Worm (Caenorhabditis elegans) whole organism, L1 larva: ENCODE measurements around the gene srh-33.

Source experiments
- C16A3.4 ChIP-seq: fragments of 150-350 bp; optimal IDR thresholded peaks from 2 replicates; lab custom pipeline; 2014; ENCODE audit warnings: missing biosample characterization, missing genetic modification characterization
- C34B4.2 ChIP-seq: sonication (generic microtip); optimal IDR thresholded peaks from 2 replicates; lab custom pipeline; 2017; ENCODE audit warnings: mild to moderate bottlenecking, missing genetic modification characterization, missing compliant biosample characterization
- F16B12.6 ChIP-seq: fragments of 150-350 bp; optimal IDR thresholded peaks from 2 replicates; lab custom pipeline; 2014; ENCODE audit warnings: missing biosample characterization, missing genetic modification characterization
- alr-1 ChIP-seq: fragments of 200-800 bp; sonication (Bioruptor generic); optimal IDR thresholded peaks from 2 replicates; lab custom pipeline; 2018; ENCODE audit warnings: borderline replicate concordance, mild to moderate bottlenecking, missing genetic modification characterization, missing compliant biosample characterization
- aly-2 ChIP-seq: fragments of 150-350 bp; optimal IDR thresholded peaks from 2 replicates; lab custom pipeline; 2014; ENCODE audit warnings: missing biosample characterization, missing genetic modification characterization
- blmp-1 ChIP-seq: fragments of 150-350 bp; optimal IDR thresholded peaks from 2 replicates; lab custom pipeline; 2014; ENCODE audit warnings: missing biosample characterization, missing genetic modification characterization
- ceh-8 ChIP-seq: fragments of 200-800 bp; sonication (Bioruptor generic); optimal IDR thresholded peaks from 2 replicates; lab custom pipeline; 2018; ENCODE audit warnings: mild to moderate bottlenecking, missing genetic modification characterization, moderate library complexity, missing compliant biosample characterization
- ceh-82 ChIP-seq, 3 experiments: fragments of 150-350 bp in 1 of 3; sonication (generic microtip) in 2 of 3; optimal IDR thresholded peaks; 2 replicates each; lab custom pipeline; 2014 to 2017; ENCODE audit warnings: missing biosample characterization in 3 of 3, missing genetic modification characterization in 3 of 3
- ceh-88 ChIP-seq: fragments of 200-800 bp; sonication (Bioruptor generic); IDR thresholded peaks from 2 replicates; pipeline ENCODE4 v1.3.6; 2022; ENCODE audit warnings: missing genetic modification characterization, missing compliant biosample characterization
- ceh-90 ChIP-seq: sonication (generic microtip); optimal IDR thresholded peaks from 2 replicates; lab custom pipeline; 2016; ENCODE audit warnings: missing genetic modification characterization, missing compliant biosample characterization
- ces-1 ChIP-seq: fragments of 150-350 bp; optimal IDR thresholded peaks from 2 replicates; lab custom pipeline; 2014; ENCODE audit warnings: missing biosample characterization, missing genetic modification reagents, missing genetic modification characterization
- dpl-1 ChIP-seq, 3 experiments: fragments of 150-350 bp in 2 of 3; sonication (generic microtip) in 1 of 3; optimal IDR thresholded peaks; 2 replicates each; lab custom pipeline; 2014 to 2017; ENCODE audit warnings: missing biosample characterization in 3 of 3, missing genetic modification characterization in 3 of 3, missing genetic modification reagents in 3 of 3
- dsc-1 ChIP-seq: sonication (generic microtip); optimal IDR thresholded peaks from 2 replicates; lab custom pipeline; 2016; ENCODE audit warnings: mild to moderate bottlenecking, missing genetic modification characterization, missing compliant biosample characterization
- efl-1 ChIP-seq, 4 experiments: fragments of 150-350 bp; optimal IDR thresholded peaks in 3 of 4; peaks in 1 of 4; 1 replicate in 1 of 4; 2 replicates in 3 of 4; lab custom pipeline; 2014; ENCODE audit warnings: missing biosample characterization in 2 of 4, missing genetic modification characterization in 2 of 4, missing genetic modification reagents in 2 of 4
- efl-3 ChIP-seq: fragments of 200-800 bp; sonication (Bioruptor generic); optimal IDR thresholded peaks from 2 replicates; lab custom pipeline; 2018; ENCODE audit warnings: mild to moderate bottlenecking, missing genetic modification characterization, missing compliant biosample characterization
- egl-13 ChIP-seq: sonication (generic microtip); optimal IDR thresholded peaks from 2 replicates; lab custom pipeline; 2016; ENCODE audit warnings: missing genotype, missing genetic modification reagents, missing genetic modification characterization, missing compliant biosample characterization
- elt-2 ChIP-seq: sonication (generic microtip); optimal IDR thresholded peaks from 2 replicates; lab custom pipeline; 2016; ENCODE audit warnings: missing genetic modification characterization, mild to moderate bottlenecking, inconsistent platforms, missing compliant biosample characterization, missing genetic modification reagents
- ets-5 ChIP-seq: fragments of 200-800 bp; sonication (Bioruptor generic); IDR thresholded peaks from 2 replicates; pipeline ENCODE4 v1.3.6; 2022; ENCODE audit warnings: missing genetic modification characterization, missing compliant biosample characterization
- fkh-4 ChIP-seq: sonication (generic microtip); optimal IDR thresholded peaks from 2 replicates; lab custom pipeline; 2016; ENCODE audit warnings: missing compliant biosample characterization, missing genetic modification characterization, borderline replicate concordance
- fos-1 ChIP-seq: fragments of 150-350 bp; optimal IDR thresholded peaks from 2 replicates; lab custom pipeline; 2014; ENCODE audit warnings: missing biosample characterization, missing genetic modification characterization
- grh-1 ChIP-seq: fragments of 200-800 bp; sonication (Bioruptor generic); IDR thresholded peaks from 2 replicates; pipeline ENCODE4 v1.3.6; 2022; ENCODE audit warnings: missing genetic modification reagents, missing genetic modification characterization, missing compliant biosample characterization
- hlh-17 ChIP-seq: fragments of 200-800 bp; sonication (Bioruptor generic); optimal IDR thresholded peaks from 2 replicates; lab custom pipeline; 2018; ENCODE audit warnings: missing genetic modification characterization, mild to moderate bottlenecking, missing compliant biosample characterization, moderate library complexity, borderline replicate concordance
- hpl-2 ChIP-seq: fragments of 150-350 bp; optimal IDR thresholded peaks from 2 replicates; lab custom pipeline; 2014; ENCODE audit warnings: missing biosample characterization, missing genetic modification reagents, missing genetic modification characterization
- irx-1 ChIP-seq: sonication (generic microtip); optimal IDR thresholded peaks from 2 replicates; lab custom pipeline; 2016; ENCODE audit warnings: missing genetic modification characterization, missing compliant biosample characterization
- isw-1 ChIP-seq: fragments of 200-800 bp; sonication (Bioruptor generic); IDR thresholded peaks from 2 replicates; pipeline ENCODE4 v1.3.6; 2022; ENCODE audit warnings: missing genetic modification characterization, missing compliant biosample characterization
- lin-13 ChIP-seq: fragments of 150-350 bp; optimal IDR thresholded peaks from 2 replicates; lab custom pipeline; 2014; ENCODE audit warnings: missing biosample characterization, missing genetic modification reagents, missing genetic modification characterization
- mep-1 ChIP-seq: fragments of 150-350 bp; optimal IDR thresholded peaks from 2 replicates; lab custom pipeline; 2014; ENCODE audit warnings: missing biosample characterization, missing genetic modification characterization
- nhr-11 ChIP-seq: fragments of 150-350 bp; optimal IDR thresholded peaks from 2 replicates; lab custom pipeline; 2014; ENCODE audit warnings: missing biosample characterization, missing genetic modification characterization
- nhr-12 ChIP-seq: sonication (generic microtip); optimal IDR thresholded peaks from 2 replicates; lab custom pipeline; 2017; ENCODE audit warnings: missing biosample characterization, missing genetic modification characterization
- nhr-20 ChIP-seq: sonication (generic microtip); optimal IDR thresholded peaks from 2 replicates; lab custom pipeline; 2016; ENCODE audit warnings: mild to moderate bottlenecking, missing genetic modification characterization, missing compliant biosample characterization
- nhr-237 ChIP-seq: fragments of 150-350 bp; optimal IDR thresholded peaks from 2 replicates; lab custom pipeline; 2014; ENCODE audit warnings: missing biosample characterization, missing genetic modification characterization
- nhr-28 ChIP-seq: fragments of 150-350 bp; optimal IDR thresholded peaks from 2 replicates; lab custom pipeline; 2014; ENCODE audit warnings: missing biosample characterization, missing genetic modification characterization
- nhr-47 ChIP-seq: sonication (generic microtip); optimal IDR thresholded peaks from 2 replicates; lab custom pipeline; 2016; ENCODE audit warnings: mild to moderate bottlenecking, missing genetic modification characterization, moderate library complexity, missing compliant biosample characterization
- nhr-71 ChIP-seq: sonication (generic microtip); optimal IDR thresholded peaks from 2 replicates; lab custom pipeline; 2016; ENCODE audit warnings: mild to moderate bottlenecking, missing genetic modification characterization, moderate library complexity, missing compliant biosample characterization
- nhr-85 ChIP-seq: sonication (generic microtip); peaks from one replicate; lab custom pipeline; 2016; ENCODE audit warnings: missing genetic modification characterization, inconsistent platforms, missing compliant biosample characterization
- pax-3 ChIP-seq: fragments of 200-800 bp; sonication (Bioruptor generic); optimal IDR thresholded peaks from 2 replicates; lab custom pipeline; 2018; ENCODE audit warnings: mild to moderate bottlenecking, missing genetic modification characterization, moderate library complexity, missing compliant biosample characterization
- snpc-4 ChIP-seq: fragments of 150-350 bp; optimal IDR thresholded peaks from 2 replicates; lab custom pipeline; 2014; ENCODE audit warnings: missing biosample characterization, missing genetic modification characterization
- swsn-7 ChIP-seq: sonication (generic microtip); optimal IDR thresholded peaks from 2 replicates; lab custom pipeline; 2016; ENCODE audit warnings: missing genetic modification characterization, missing compliant biosample characterization
- tlp-1 ChIP-seq: fragments of 150-350 bp; optimal IDR thresholded peaks from 2 replicates; lab custom pipeline; 2014; ENCODE audit warnings: missing biosample characterization, missing genetic modification characterization
- unc-86 ChIP-seq: sonication (generic microtip); optimal IDR thresholded peaks from 2 replicates; lab custom pipeline; 2016; ENCODE audit warnings: missing genetic modification characterization, missing compliant biosample characterization
- unc-98 ChIP-seq: fragments of 200-800 bp; sonication (Bioruptor generic); IDR thresholded peaks from 2 replicates; pipeline ENCODE4 v1.3.6; 2022; ENCODE audit warnings: missing genetic modification characterization, missing compliant biosample characterization
- vab-15 ChIP-seq: sonication (generic microtip); optimal IDR thresholded peaks from 2 replicates; lab custom pipeline; 2017; ENCODE audit warnings: missing genotype, mild to moderate bottlenecking, missing genetic modification characterization, missing compliant biosample characterization
- xbp-1 ChIP-seq: sonication (generic microtip); optimal IDR thresholded peaks from 2 replicates; lab custom pipeline; 2016; ENCODE audit warnings: missing genetic modification characterization, missing compliant biosample characterization
- zag-1 ChIP-seq: fragments of 150-350 bp; optimal IDR thresholded peaks from 2 replicates; lab custom pipeline; 2014; ENCODE audit warnings: missing biosample characterization, missing genetic modification characterization
- zip-4 ChIP-seq: fragments of 200-800 bp; sonication (Bioruptor generic); optimal IDR thresholded peaks from 2 replicates; lab custom pipeline; 2018; ENCODE audit warnings: mild to moderate bottlenecking, missing genetic modification characterization, moderate library complexity, missing compliant biosample characterization
- ztf-11 ChIP-seq, 2 experiments: sonication (generic microtip); optimal IDR thresholded peaks; 2 replicates each; lab custom pipeline; 2016 to 2017; ENCODE audit warnings: missing genetic modification characterization in 2 of 2, missing biosample characterization in 1 of 2, missing compliant biosample characterization in 1 of 2

The srh-33 gene

ce11 chrV:415072-415471, 28.0 kb downstream of the srh-33 start:
- TF ChIP-seq dpl-1 (GFP tag; optimal IDR thresholded peaks at IDR 0.05; lab: Kevin White, UChicago) (no peak), elt-2 (peak; percentile 37), tlp-1 (peak; percentile 41), efl-1 (optimal IDR thresholded peaks at IDR 0.05; lab: Kevin White, UChicago) (no peak), efl-1 (GFP tag; optimal IDR thresholded peaks at IDR 0.05 in 1 of 2; lab: Kevin White, UChicago) (peak in 1 of 2 experiments; percentile 75), egl-13 (no peak), C34B4.2 (tag; lab: Kevin White, UChicago) (no peak)

ce11 chrV:414630-415029, 28.5 kb downstream of the srh-33 start, which contains the start of gene dod-19:
Gene dod-19 (minus strand): TSS chrV:414759.
- TF ChIP-seq irx-1 (tag; lab: Kevin White, UChicago) (no peak), zip-4 (no peak), nhr-71 (no peak), nhr-28 (tag; lab: Kevin White, UChicago) (no peak), elt-2 (peak; percentile 63), F16B12.6 (tag; lab: Kevin White, UChicago) (no peak)
- TF ChIP-seq, all 84 proteins: peak for 1

ce11 chrV:412820-413219, 30.3 kb downstream of the srh-33 start:
- no peak for TF ChIP-seq snpc-4 (tag; lab: Kevin White, UChicago)
- TF ChIP-seq mep-1 (tag; lab: Kevin White, UChicago): no peak
- TF ChIP-seq lin-13 (GFP tag; lab: Kevin White, UChicago): no peak
- TF ChIP-seq nhr-237 (tag; lab: Kevin White, UChicago): no peak
- no peak for TF ChIP-seq unc-86 (tag; lab: Kevin White, UChicago)
- TF ChIP-seq, all 84 proteins: peak for 0

DNA sequence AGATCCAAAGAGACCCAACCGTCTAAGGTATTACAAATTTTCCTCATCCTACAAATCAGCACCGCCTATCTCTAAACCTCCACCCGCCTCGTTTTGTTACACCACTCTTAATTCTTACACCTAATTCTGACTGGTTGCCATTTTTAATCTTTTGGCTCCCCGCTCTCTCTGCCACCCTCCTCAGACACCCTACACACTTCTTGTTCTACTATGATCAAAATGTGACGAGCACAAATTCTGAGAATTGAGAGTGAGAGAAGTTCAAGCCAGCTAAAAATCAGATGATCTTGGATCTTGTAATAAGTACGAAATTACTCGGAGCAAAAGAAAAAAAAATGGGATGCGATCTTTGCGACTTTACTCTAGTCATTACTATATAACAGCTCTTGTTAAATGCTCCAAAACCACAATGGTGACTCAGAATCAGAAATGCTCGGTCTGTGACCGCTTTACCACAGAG, 38.9 kb downstream of the srh-33 start, which contains the start of gene nhr-252:
TSS of gene nhr-252 (plus strand) at position 410 of the 460 bp plus-strand sequence.
- TF ChIP-seq unc-98 (GFP tag; lab: Robert Waterston, UW) (no peak), dsc-1 (tag; lab: Kevin White, UChicago) (peak; percentile 80), fos-1 (no peak), dpl-1 (GFP tag; optimal IDR thresholded peaks at IDR 0.05; lab: Kevin White, UChicago) (no peak), zip-4 (no peak), swsn-7 (tag; lab: Kevin White, UChicago) (peak; percentile 13), vab-15 (no peak), tlp-1 (no peak), zag-1 (tag; lab: Kevin White, UChicago) (no peak), nhr-12 (tag; lab: Kevin White, UChicago) (no peak), blmp-1 (tag; lab: Kevin White, UChicago) (no peak), grh-1 (GFP tag; lab: Robert Waterston, UW) (no peak), nhr-11 (tag; lab: Kevin White, UChicago) (no peak), ceh-8 (no peak), nhr-71 (no peak), aly-2 (tag; lab: Kevin White, UChicago) (no peak), nhr-85 (no peak), ces-1 (GFP tag; lab: Kevin White, UChicago) (no peak), ceh-88 (GFP tag; lab: Robert Waterston, UW) (no peak), isw-1 (GFP tag; lab: Robert Waterston, UW) (no peak), nhr-47 (peak; percentile 70), efl-3 (no peak), irx-1 (tag; lab: Kevin White, UChicago) (no peak), hpl-2 (no peak), ets-5 (GFP tag; lab: Robert Waterston, UW) (no peak), xbp-1 (tag; lab: Kevin White, UChicago) (no peak), fkh-4 (no peak), ztf-11 (tag; optimal IDR thresholded peaks at IDR 0.05; lab: Kevin White, UChicago) (no peak), hlh-17 (GFP tag; lab: Kevin White, UChicago) (no peak), nhr-20 (tag; lab: Kevin White, UChicago) (peak; percentile 63), C16A3.4 (tag; lab: Kevin White, UChicago) (no peak), pax-3 (tag; lab: Kevin White, UChicago) (peak; percentile 69), efl-1 (optimal IDR thresholded peaks at IDR 0.05; lab: Kevin White, UChicago) (no peak), efl-1 (GFP tag; optimal IDR thresholded peaks at IDR 0.05 in 1 of 2; lab: Kevin White, UChicago) (peak in 1 of 2 experiments; percentile 83), ceh-82 (tag; optimal IDR thresholded peaks at IDR 0.05; lab: Kevin White, UChicago) (no peak), alr-1 (tag; lab: Kevin White, UChicago) (no peak), ceh-90 (tag; lab: Kevin White, UChicago) (no peak)
